Worm (Caenorhabditis elegans) whole organism, L1 larva: ENCODE measurements around the gene F20B10.3.

ENCODE experiments used
- egl-27 ChIP-seq, 2 experiments: fragments of 150-350 bp in 1 of 2; sonication (generic microtip); optimal IDR thresholded peaks; 3 replicates each; lab custom pipeline; 2017 to 2018; ENCODE audit warnings: missing biosample characterization in 2 of 2, missing genetic modification characterization in 2 of 2, missing genetic modification reagents in 2 of 2
- lin-15B ChIP-seq: fragments of 150-350 bp; sonication (generic microtip); optimal IDR thresholded peaks from 3 replicates; lab custom pipeline; 2014; ENCODE audit warnings: missing biosample characterization, missing genetic modification characterization
- nhr-12 ChIP-seq: sonication (generic microtip); optimal IDR thresholded peaks from 2 replicates; lab custom pipeline; 2017; ENCODE audit warnings: missing biosample characterization, missing genetic modification characterization
- swsn-7 ChIP-seq: sonication (generic microtip); optimal IDR thresholded peaks from 2 replicates; lab custom pipeline; 2016; ENCODE audit warnings: missing genetic modification characterization, missing compliant biosample characterization
- unc-62 ChIP-seq: fragments of 150-350 bp; optimal IDR thresholded peaks from 2 replicates; lab custom pipeline; 2014; ENCODE audit warnings: missing biosample characterization, missing genetic modification reagents, missing genetic modification characterization

DNA sequence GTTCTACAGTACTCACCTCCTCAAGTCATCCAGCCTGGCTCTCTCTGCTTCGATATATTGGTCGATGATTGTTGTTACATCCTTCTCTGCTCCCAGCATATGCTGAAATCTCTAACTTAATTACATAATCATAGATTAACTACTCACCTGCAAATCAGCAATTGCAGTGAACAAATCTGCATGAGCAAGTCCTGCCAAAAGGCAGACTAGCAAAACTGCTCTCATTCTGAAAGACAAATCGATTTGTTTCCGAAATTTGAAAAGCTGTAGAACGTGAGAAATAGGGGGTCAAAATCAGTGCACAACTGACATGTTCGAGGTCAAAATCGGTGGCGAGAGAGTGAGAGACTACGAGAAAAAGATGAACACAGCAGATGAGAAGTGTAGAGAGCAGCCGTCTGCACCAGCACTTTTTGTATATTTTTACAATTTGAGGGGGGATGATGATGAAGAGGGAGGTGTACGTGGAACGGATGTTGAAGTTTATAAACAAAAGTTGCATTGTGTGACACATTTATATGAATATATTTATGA, 47.8 kb downstream of the F20B10.3 start, which contains the start of gene phy-2:
- no peak for TF ChIP-seq lin-15B (tag; lab: Kevin White, UChicago)
- TF ChIP-seq swsn-7 (tag; lab: Kevin White, UChicago) = no peak
- no peak for TF ChIP-seq unc-62 (GFP tag; lab: Kevin White, UChicago)
- no peak for TF ChIP-seq nhr-12 (tag; lab: Kevin White, UChicago)
- no peak for TF ChIP-seq egl-27 (tag; optimal IDR thresholded peaks at IDR 0.05; lab: Kevin White, UChicago)
